Fruit fly (Drosophila melanogaster) whole organism, wandering third instar larva: ENCODE results near the gene CG7963.

Source experiments
- CG32264 ChIP-seq: fragments of 200-800 bp; sonication (Bioruptor generic); optimal IDR thresholded peaks from 2 replicates; lab custom pipeline; 2016; ENCODE audit warnings: missing biosample characterization, missing genetic modification characterization
- CG9705 ChIP-seq: fragments of 200-800 bp; sonication (Bioruptor generic); optimal IDR thresholded peaks from 2 replicates; lab custom pipeline; 2018; ENCODE audit warnings: missing biosample characterization, mild to moderate bottlenecking, missing genetic modification characterization
- Dif ChIP-seq: fragments of 200-275, 200-300 bp; sonication (Bioruptor generic); optimal IDR thresholded peaks from 2 replicates; lab custom pipeline; 2018; ENCODE audit warnings: missing biosample characterization, missing genetic modification characterization; ENCODE audit not compliant: partially characterized antibody
- HLH106 ChIP-seq: fragments of 200-800 bp; optimal IDR thresholded peaks from 3 replicates; lab custom pipeline; 2019; ENCODE audit warnings: missing biosample characterization, mild to moderate bottlenecking, missing genetic modification characterization, moderate library complexity
- Hr83 ChIP-seq: fragments of 200-300 bp; sonication (Bioruptor generic); optimal IDR thresholded peaks from 2 replicates; lab custom pipeline; 2016; ENCODE audit warnings: missing biosample characterization, mild to moderate bottlenecking, missing genetic modification characterization, moderate library complexity; ENCODE audit not compliant: poor library complexity, severe bottlenecking
- Mio ChIP-seq: sonication (Bioruptor generic); optimal IDR thresholded peaks from 2 replicates; lab custom pipeline; 2016; ENCODE audit warnings: missing biosample characterization, missing genetic modification characterization
- Myc ChIP-seq: fragments of >200 bp; optimal IDR thresholded peaks from 2 replicates; lab custom pipeline; 2017
- Rel ChIP-seq, 2 experiments: fragments of 200-800 bp; sonication (Bioruptor generic) in 1 of 2; optimal IDR thresholded peaks; 2 replicates in 1 of 2; 3 replicates in 1 of 2; lab custom pipeline; 2016 to 2019; ENCODE audit warnings: mild to moderate bottlenecking in 2 of 2, missing biosample characterization in 2 of 2, missing genetic modification characterization in 2 of 2, moderate library complexity in 1 of 2
- Vsx2 ChIP-seq: fragments of 200-300, 225-300 bp; sonication (Bioruptor generic); optimal IDR thresholded peaks from 2 replicates; lab custom pipeline; 2018; ENCODE audit warnings: missing biosample characterization, missing genetic modification characterization; ENCODE audit not compliant: partially characterized antibody
- br ChIP-seq: fragments of 200-800 bp; sonication (Bioruptor generic); optimal IDR thresholded peaks from 2 replicates; lab custom pipeline; 2016; ENCODE audit warnings: missing biosample characterization, missing genetic modification characterization
- brk ChIP-seq: fragments of 200-800 bp; sonication (Bioruptor generic); optimal IDR thresholded peaks from 2 replicates; lab custom pipeline; 2016; ENCODE audit warnings: missing biosample characterization, mild to moderate bottlenecking, missing genetic modification characterization
- dl ChIP-seq, 2 experiments: fragments of 175-275, 200-275 bp in 1 of 2; fragments of 200-275 bp in 1 of 2; sonication (Bioruptor generic); optimal IDR thresholded peaks; lab custom pipeline; 2018; ENCODE audit warnings: mild to moderate bottlenecking in 2 of 2, missing biosample characterization in 2 of 2, missing genetic modification characterization in 2 of 2, moderate library complexity in 2 of 2; ENCODE audit not compliant: partially characterized antibody in 2 of 2, insufficient read depth in 1 of 2
- dmrt93B ChIP-seq: fragments of 200-800 bp; sonication (Bioruptor generic); optimal IDR thresholded peaks from 2 replicates; lab custom pipeline; 2018; ENCODE audit warnings: missing biosample characterization, mild to moderate bottlenecking, missing genetic modification characterization
- fru ChIP-seq: fragments of 200-800 bp; sonication (Bioruptor generic); optimal IDR thresholded peaks from 3 replicates; lab custom pipeline; 2016; ENCODE audit warnings: missing biosample characterization, mild to moderate bottlenecking, missing genetic modification characterization
- h ChIP-seq: fragments of 200-800 bp; sonication (Bioruptor generic); optimal IDR thresholded peaks from 3 replicates; lab custom pipeline; 2016; ENCODE audit warnings: missing biosample characterization, mild to moderate bottlenecking, missing genetic modification characterization
- pan ChIP-seq: fragments of >200 bp; optimal IDR thresholded peaks from 2 replicates; lab custom pipeline; 2017
- psq ChIP-seq: fragments of 200-800 bp; sonication (Bioruptor generic); optimal IDR thresholded peaks from 3 replicates; lab custom pipeline; 2017; ENCODE audit warnings: missing biosample characterization, mild to moderate bottlenecking, missing genetic modification characterization, moderate library complexity
- rgr ChIP-seq: fragments of 200-800 bp; sonication (Bioruptor generic); optimal IDR thresholded peaks from 3 replicates; lab custom pipeline; 2016; ENCODE audit warnings: missing biosample characterization, mild to moderate bottlenecking, missing genetic modification characterization
- sage ChIP-seq: fragments of 200-800 bp; sonication (Bioruptor generic); optimal IDR thresholded peaks from 2 replicates; lab custom pipeline; 2016; ENCODE audit warnings: missing biosample characterization, mild to moderate bottlenecking, missing genetic modification characterization
- tai ChIP-seq: sonication (Bioruptor generic); optimal IDR thresholded peaks from 2 replicates; lab custom pipeline; 2016; ENCODE audit warnings: missing biosample characterization, missing genetic modification characterization
- usp ChIP-seq: fragments of >200 bp; optimal IDR thresholded peaks from 2 replicates; lab custom pipeline; 2017; ENCODE audit warnings: missing biosample characterization, missing genetic modification characterization
- woc ChIP-seq: sonication (Bioruptor generic); optimal IDR thresholded peaks from 2 replicates; lab custom pipeline; 2016; ENCODE audit warnings: missing biosample characterization, mild to moderate bottlenecking, missing genetic modification characterization

Gene CG7963

DNA sequence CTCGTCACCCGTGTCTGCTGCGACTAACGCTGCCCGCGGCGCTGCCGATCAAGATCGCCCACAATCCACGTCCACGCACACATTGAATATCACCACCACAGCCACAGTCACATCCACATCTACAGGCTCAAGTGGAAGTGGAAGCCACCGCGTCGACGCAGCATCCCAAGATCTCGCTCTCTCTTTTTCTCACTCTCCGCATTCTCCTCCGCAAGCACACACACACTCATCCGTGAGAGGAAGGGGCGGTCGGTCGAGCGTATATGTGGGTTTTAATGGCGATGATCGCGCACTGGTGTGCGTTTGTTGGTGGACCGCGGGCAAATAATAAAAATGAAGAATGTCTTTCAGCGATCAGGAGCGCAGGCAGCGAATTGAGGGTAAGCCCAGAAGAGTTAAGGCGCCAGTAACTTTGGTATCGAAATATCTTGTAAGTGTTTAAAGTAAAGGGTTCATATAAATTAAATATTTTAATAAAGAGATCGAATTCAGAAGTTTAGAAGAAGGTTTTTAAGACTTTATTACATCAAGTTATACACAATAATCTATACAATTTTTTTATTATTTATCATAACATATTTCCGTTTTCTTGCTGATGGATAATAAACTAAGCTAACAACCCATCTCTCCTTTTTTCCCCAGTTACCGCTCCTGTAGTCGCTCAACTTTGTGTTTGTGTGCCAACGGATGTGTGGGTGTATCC, 28.7 kb upstream of the CG7963 start, which contains the start of gene Poxm (continued):
- TF ChIP-seq brk (GFP tag; lab: Kevin White, UChicago) (no peak), dmrt93B (GFP tag; lab: Kevin White, UChicago) (peak; percentile 97)

- peak; percentile 8 for TF ChIP-seq psq (GFP tag; lab: Kevin White, UChicago)
- TF ChIP-seq h (GFP tag; lab: Kevin White, UChicago): no peak
These were observed 28.2 kb upstream of the CG7963 start for dm6 chr3R:8334471-8334783.

DNA sequence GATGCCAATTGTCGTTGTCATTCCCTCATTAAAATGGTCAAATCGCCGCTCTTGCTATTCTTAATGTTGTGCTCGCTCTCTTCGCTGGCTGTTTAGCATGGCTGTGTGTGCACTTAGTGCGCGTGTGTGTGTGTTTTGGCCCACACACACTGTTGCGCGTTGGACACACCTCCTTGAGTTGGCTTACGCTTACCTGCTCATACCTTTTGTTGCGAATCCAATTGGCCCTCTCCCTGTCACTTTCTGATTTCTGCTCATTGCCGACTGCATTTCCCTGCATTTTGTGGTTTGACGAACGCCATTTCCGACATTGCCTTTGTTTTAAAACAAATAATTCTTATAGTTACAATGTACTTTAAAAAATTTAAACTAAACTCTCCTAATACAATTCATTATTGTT, 27.6 kb upstream of the CG7963 start:
- TF ChIP-seq Mio (GFP tag; lab: Kevin White, UChicago) (no peak), sage (GFP tag; lab: Kevin White, UChicago) (no peak), usp (no peak), fru (no peak), HLH106 (tag; lab: Kevin White, UChicago) (no peak)

DNA sequence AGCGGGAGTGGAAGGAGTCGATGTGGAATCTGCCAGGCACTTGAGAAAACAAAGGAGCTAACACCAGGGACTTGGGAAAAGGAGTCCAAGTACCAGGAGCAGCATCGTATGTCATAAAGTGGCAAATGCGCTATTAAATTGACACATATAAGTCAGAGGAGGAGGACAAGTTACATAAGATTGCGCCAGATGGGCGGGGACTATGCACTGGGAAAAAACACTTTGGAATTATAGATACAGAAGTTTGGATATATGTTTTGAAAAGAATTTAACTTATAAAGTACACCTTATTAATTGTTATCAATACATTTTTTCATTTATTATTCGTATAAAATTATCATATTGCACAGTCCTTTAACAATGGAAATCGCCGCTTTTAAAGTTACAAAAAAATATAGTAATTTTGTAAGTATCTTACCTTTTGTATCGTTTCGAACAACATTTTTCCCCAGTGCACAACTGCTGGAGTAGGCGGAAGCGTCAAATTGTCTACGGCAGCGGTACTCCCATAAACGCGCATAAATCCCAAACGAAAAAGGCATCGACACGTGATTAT, 26.5 kb upstream of the CG7963 start:
- TF ChIP-seq CG32264: no peak
- TF ChIP-seq, all 38 proteins: peak for 0

DNA sequence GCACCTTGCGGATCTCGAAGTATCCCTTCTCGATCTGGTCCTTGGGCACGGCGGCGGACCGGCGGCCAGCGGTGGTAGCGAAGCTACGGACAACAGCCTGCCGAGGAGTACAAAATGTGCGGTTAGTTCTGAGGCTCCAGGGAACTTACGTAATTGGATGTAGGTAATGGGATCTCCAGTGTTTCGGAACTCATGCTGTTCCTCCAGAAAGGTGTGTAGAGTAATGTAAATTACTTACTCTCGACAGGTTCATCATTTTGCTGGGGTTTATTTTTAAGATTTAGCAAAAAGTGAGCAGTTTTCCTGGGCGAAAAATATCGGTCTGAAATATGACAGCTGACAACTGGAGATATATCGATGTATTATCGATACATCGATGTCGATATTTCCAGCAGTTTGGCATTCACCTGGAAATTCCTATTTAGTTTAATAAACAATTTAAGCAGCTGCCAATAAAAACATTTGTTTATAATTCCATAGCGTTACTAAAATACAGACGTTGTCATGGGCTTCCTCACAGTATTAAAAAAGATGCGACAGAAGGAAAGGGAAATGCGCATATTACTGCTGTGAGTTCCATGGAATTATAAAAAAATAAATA, 21.9 kb upstream of the CG7963 start, which contains the start of the genes COX7A and Arl2:
COX7A (minus strand) TSS at position 369 of the 601 bp plus-strand sequence.
Arl2 (plus strand) TSS at position 426 of the 601 bp plus-strand sequence.
- TF ChIP-seq Rel (GFP tag; optimal IDR thresholded peaks at IDR 0.05; lab: Kevin White, UChicago) (no peak), Rel (tag; optimal IDR thresholded peaks at IDR 0.05; lab: Kevin White, UChicago) (peak; percentile 7), brk (GFP tag; lab: Kevin White, UChicago) (no peak), pan (lab: Kevin White, UChicago) (no peak), Hr83 (GFP tag; lab: Kevin White, UChicago) (peak; percentile 29), CG9705 (peak; percentile 26), Dif (no peak), rgr (GFP tag; lab: Kevin White, UChicago) (peak; percentile 26)

DNA sequence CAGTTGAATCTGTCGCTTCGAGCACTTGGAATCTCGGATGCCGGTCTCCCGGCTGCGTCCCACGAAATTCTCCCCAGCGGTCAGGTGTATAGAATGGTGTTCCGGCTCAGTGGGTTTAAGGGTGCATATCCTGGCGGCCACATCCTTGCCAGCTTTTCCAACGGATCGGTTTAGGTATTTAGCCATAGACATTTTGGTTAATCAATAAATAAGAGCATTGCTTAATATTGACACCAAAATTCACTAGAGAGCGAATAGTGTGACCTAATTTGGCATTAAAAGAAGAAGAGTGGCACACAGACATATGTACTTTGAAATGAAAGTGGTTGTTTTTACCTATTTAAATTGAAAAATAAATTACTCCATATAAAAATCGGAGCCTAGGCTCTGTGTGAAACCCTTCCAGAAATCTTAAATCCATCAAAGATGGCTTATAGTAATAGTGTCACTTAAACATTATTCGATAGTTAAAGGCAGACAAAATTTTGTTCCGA, 19.3 kb upstream of the CG7963 start, which contains the start of the genes PNKP and COX7AL:
PNKP (minus strand) TSS at position 266 of the 494 bp plus-strand sequence.
COX7AL (plus strand) TSS at position 419 of the 494 bp plus-strand sequence.
- TF ChIP-seq rgr (GFP tag; lab: Kevin White, UChicago): peak; percentile 59
- no peak for TF ChIP-seq Myc (lab: Kevin White, UChicago)

dm6 chr3R:8344174-8344573, 18.5 kb upstream of the CG7963 start, which contains the start of gene DppIII:
Gene DppIII (plus strand): TSS chr3R:8344400.
- TF ChIP-seq usp (no peak), HLH106 (tag; lab: Kevin White, UChicago) (no peak), brk (GFP tag; lab: Kevin White, UChicago) (no peak), sage (GFP tag; lab: Kevin White, UChicago) (no peak), woc (GFP tag; lab: Kevin White, UChicago) (no peak), Hr83 (GFP tag; lab: Kevin White, UChicago) (no peak), dl (GFP tag; optimal IDR thresholded peaks at IDR 0.05; lab: Kevin White, UChicago; ENCODE audit: insufficient read depth in 1 of 2, partially characterized antibody in 2 of 2) (no peak), Myc (lab: Kevin White, UChicago) (no peak), pan (lab: Kevin White, UChicago) (no peak), Vsx2 (GFP tag; lab: Kevin White, UChicago) (no peak), psq (GFP tag; lab: Kevin White, UChicago) (no peak), br (GFP tag; lab: Kevin White, UChicago) (no peak), rgr (GFP tag; lab: Kevin White, UChicago) (no peak), tai (GFP tag; lab: Kevin White, UChicago) (no peak)
